Fruit fly (Drosophila melanogaster): ENCODE measurements around the gene lcs.

Gene lcs

DNA sequence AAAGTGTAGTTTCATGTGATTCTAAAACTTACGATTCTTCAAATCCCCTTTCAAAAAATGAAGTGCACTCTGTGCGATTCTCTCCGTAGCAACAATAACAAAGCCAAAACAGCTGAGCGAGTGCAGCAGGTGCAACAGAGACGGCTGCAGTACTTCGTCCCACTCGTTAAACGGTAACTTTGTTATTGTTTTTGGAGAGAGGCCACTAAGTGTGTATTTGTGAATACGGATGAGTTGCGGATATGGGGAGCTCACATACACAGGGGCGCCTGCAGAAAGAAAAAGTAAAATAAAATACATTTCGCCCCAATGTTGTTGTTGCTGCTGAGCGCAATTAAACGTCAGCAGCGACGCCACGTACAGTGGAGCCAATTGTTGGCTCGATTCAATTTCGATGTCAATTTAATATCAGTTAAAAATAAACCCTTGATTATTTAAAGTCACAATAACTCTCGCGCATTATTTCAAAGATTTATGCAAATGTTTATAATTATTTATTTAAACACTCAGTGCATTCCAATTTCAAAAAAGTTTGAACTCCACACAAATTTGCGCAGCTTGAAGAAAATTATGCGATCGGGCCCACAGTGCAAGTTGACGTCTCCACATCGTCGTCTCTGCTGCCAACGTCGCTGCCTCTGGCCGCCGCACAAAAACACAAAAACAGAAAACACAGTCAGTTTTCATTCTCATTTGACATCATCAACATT is 29.6 kb downstream of the lcs start:
- TF ChIP-seq h (optimal IDR thresholded peaks at IDR 0.05), result no peak
- TF ChIP-seq insv (optimal IDR thresholded peaks at IDR 0.05), result no peak
- no peak for TF ChIP-seq Myc (optimal IDR thresholded peaks at IDR 0.05)
- no peak for TF ChIP-seq Sin3A (optimal IDR thresholded peaks at IDR 0.05)
- TF ChIP-seq ttk (optimal IDR thresholded peaks at IDR 0.05), result no peak
- no peak for TF ChIP-seq psq (optimal IDR thresholded peaks at IDR 0.05)

- TF ChIP-seq insv (optimal IDR thresholded peaks at IDR 0.05), result no peak
- no peak for TF ChIP-seq psq (optimal IDR thresholded peaks at IDR 0.05)
- no peak for TF ChIP-seq Sin3A (optimal IDR thresholded peaks at IDR 0.05)
- no peak for TF ChIP-seq Myc (optimal IDR thresholded peaks at IDR 0.05)
- no peak for TF ChIP-seq h (optimal IDR thresholded peaks at IDR 0.05)
- TF ChIP-seq ttk (optimal IDR thresholded peaks at IDR 0.05), result no peak
Observed at dm6 chrX:21366311-21366990, 30.7 kb downstream of the lcs start.

- TF ChIP-seq ttk (optimal IDR thresholded peaks at IDR 0.05) (no peak), Myc (optimal IDR thresholded peaks at IDR 0.05) (no peak), insv (optimal IDR thresholded peaks at IDR 0.05) (no peak), h (optimal IDR thresholded peaks at IDR 0.05) (no peak)
Observed at dm6 chrX:21365421-21365820, 31.7 kb downstream of the lcs start.

dm6 chrX:21362878-21363277 is 34.2 kb downstream of the lcs start, which contains the start of the genes bbx and waw:
Gene bbx (plus strand): TSS chrX:21363028.
Gene waw (plus strand): TSS chrX:21363028.
- TF ChIP-seq Myc (optimal IDR thresholded peaks at IDR 0.05), result no peak
- no peak for TF ChIP-seq psq (optimal IDR thresholded peaks at IDR 0.05)
- TF ChIP-seq insv (optimal IDR thresholded peaks at IDR 0.05), result no peak
- TF ChIP-seq ttk (optimal IDR thresholded peaks at IDR 0.05), result no peak
- TF ChIP-seq h (optimal IDR thresholded peaks at IDR 0.05), result no peak
- TF ChIP-seq Sin3A (optimal IDR thresholded peaks at IDR 0.05), result no peak

- TF ChIP-seq Sin3A (optimal IDR thresholded peaks at IDR 0.05) (no peak), psq (optimal IDR thresholded peaks at IDR 0.05) (no peak), Myc (optimal IDR thresholded peaks at IDR 0.05) (no peak), insv (optimal IDR thresholded peaks at IDR 0.05) (no peak), h (optimal IDR thresholded peaks at IDR 0.05) (no peak), ttk (optimal IDR thresholded peaks at IDR 0.05) (no peak)
Observed at dm6 chrX:21357810-21358671, 39.1 kb downstream of the lcs start, which contains the start of gene Septin1. Gene Septin1 (plus strand): TSS chrX:21358286.

dm6 chrX:21353541-21353940 is 43.6 kb downstream of the lcs start:
- no peak for TF ChIP-seq ttk (optimal IDR thresholded peaks at IDR 0.05)
- TF ChIP-seq Myc (optimal IDR thresholded peaks at IDR 0.05), result no peak
- no peak for TF ChIP-seq psq (optimal IDR thresholded peaks at IDR 0.05)
- TF ChIP-seq Sin3A (optimal IDR thresholded peaks at IDR 0.05), result no peak
- no peak for TF ChIP-seq h (optimal IDR thresholded peaks at IDR 0.05)
- no peak for TF ChIP-seq insv (optimal IDR thresholded peaks at IDR 0.05)

DNA sequence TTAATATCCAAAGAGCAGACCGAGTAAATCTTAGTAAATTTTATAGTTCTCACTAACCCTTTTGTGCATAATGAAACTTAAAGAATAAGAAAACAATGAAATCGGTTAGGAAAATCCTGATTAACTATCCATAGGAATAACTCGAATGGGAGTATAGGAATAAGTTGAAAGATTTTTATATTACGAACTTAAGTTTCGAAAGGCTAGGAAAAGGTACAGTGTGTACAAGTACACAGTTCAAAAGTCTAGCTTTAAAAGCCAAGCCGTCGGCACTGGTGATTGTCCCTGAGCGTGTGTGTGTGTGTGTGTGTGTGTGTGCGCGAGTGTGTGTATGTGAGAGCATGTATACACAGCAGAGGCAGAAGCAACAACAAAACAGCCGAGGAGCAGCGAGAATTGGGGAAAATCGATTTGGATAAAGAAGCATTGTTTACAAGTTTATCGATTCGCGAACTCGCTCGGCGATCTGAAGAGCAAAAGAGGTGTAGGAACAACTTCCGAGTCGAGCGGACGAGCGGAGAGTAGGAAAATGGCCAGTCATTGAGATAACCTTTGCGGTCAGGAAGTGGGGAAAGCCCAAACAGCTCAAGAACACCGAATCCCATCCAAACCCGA is 45.8 kb downstream of the lcs start:
- no peak for TF ChIP-seq Sin3A (optimal IDR thresholded peaks at IDR 0.05)
- TF ChIP-seq psq (optimal IDR thresholded peaks at IDR 0.05), result no peak
- no peak for TF ChIP-seq h (optimal IDR thresholded peaks at IDR 0.05)
- no peak for TF ChIP-seq ttk (optimal IDR thresholded peaks at IDR 0.05)
- TF ChIP-seq insv (optimal IDR thresholded peaks at IDR 0.05), result no peak
- no peak for TF ChIP-seq Myc (optimal IDR thresholded peaks at IDR 0.05)

dm6 chrX:21349800-21350309 is 47.3 kb downstream of the lcs start, which contains the start of the genes peng and sol:
Gene peng (minus strand): TSS chrX:21349843.
Gene sol (plus strand): TSS chrX:21350280.
- no peak for TF ChIP-seq psq (optimal IDR thresholded peaks at IDR 0.05)
- no peak for TF ChIP-seq insv (optimal IDR thresholded peaks at IDR 0.05)
- TF ChIP-seq ttk (optimal IDR thresholded peaks at IDR 0.05), result no peak

Measured in Kc167 (cell line).